Fruit fly (Drosophila melanogaster) whole organism: Measurements from ENCODE around the gene CG31954.

ENCODE experiments used
- CG8478 ChIP-seq: fragments of >200 bp; optimal IDR thresholded peaks from 2 replicates; lab custom pipeline; 2018; ENCODE audit warnings: inconsistent platforms
- Dll ChIP-seq: fragments of >200 bp; optimal IDR thresholded peaks from 2 replicates; lab custom pipeline; 2017
- usp ChIP-seq: fragments of >200 bp; optimal IDR thresholded peaks from 2 replicates; lab custom pipeline; 2017; ENCODE audit warnings: missing biosample characterization, missing genetic modification characterization, mixed read lengths

- TF ChIP-seq usp (GFP tag; lab: Kevin White, UChicago) (no peak), Dll (lab: Kevin White, UChicago) (no peak), CG8478 (lab: Kevin White, UChicago) (no peak)
Observed at dm6 chr2L:3504851-3505250, 5.1 kb downstream of the CG31954 start.
